Fruit fly (Drosophila melanogaster): Measurements from ENCODE around the gene CG7841.

dm6 chr3L:15504687-15505086, 3.4 kb downstream of the CG7841 start, which contains the start of gene CG7857:
- TF ChIP-seq CG8159 (tag; optimal IDR thresholded peaks at IDR 0.05) (no peak), Snoo (tag; optimal IDR thresholded peaks at IDR 0.05) (no peak), Pif1A (GFP tag; optimal IDR thresholded peaks at IDR 0.05) (no peak)

Measured in whole organism, pupa.